Worm (Caenorhabditis elegans): ENCODE measurements around the gene F21C10.13.

The F21C10.13 gene

ce11 chrV:9079965-9080432, 42.1 kb upstream of the F21C10.13 start (continued):
- TF ChIP-seq jun-1 (tag; optimal IDR thresholded peaks at IDR 0.05) (no peak), efl-1 (optimal IDR thresholded peaks at IDR 0.05) (no peak), efl-1 (GFP tag; optimal IDR thresholded peaks at IDR 0.05 in 1 of 2) (peak in 1 of 2 experiments; percentile 89), nhr-20 (tag; optimal IDR thresholded peaks at IDR 0.05) (peak; percentile 33), sox-4 (tag; optimal IDR thresholded peaks at IDR 0.05) (no peak), mef-2 (tag; optimal IDR thresholded peaks at IDR 0.05) (no peak), zag-1 (tag; optimal IDR thresholded peaks at IDR 0.05) (no peak)

- TF ChIP-seq ama-1 (optimal IDR thresholded peaks at IDR 0.05) (no peak), efl-1 (optimal IDR thresholded peaks at IDR 0.05) (no peak), efl-1 (GFP tag; optimal IDR thresholded peaks at IDR 0.05 in 1 of 2) (no peak), rnt-1 (tag; optimal IDR thresholded peaks at IDR 0.05) (no peak), dpl-1 (GFP tag; optimal IDR thresholded peaks at IDR 0.05) (no peak), ceh-63 (GFP tag; optimal IDR thresholded peaks at IDR 0.05) (no peak), nhr-90 (tag; optimal IDR thresholded peaks at IDR 0.05; ENCODE audit: poor library complexity) (no peak), mdl-1 (tag; optimal IDR thresholded peaks at IDR 0.05) (peak in 1 of 2 experiments; percentile 7), nhr-11 (tag; optimal IDR thresholded peaks at IDR 0.05) (no peak), nhr-85 (tag) (no peak), nhr-28 (tag; optimal IDR thresholded peaks at IDR 0.05) (no peak), egl-13 (tag; optimal IDR thresholded peaks at IDR 0.05) (no peak), mep-1 (tag; optimal IDR thresholded peaks at IDR 0.05) (no peak), ceh-8 (GFP tag; optimal IDR thresholded peaks at IDR 0.05) (no peak), lin-35 (GFP tag; optimal IDR thresholded peaks at IDR 0.05) (no peak), fkh-10 (GFP tag; optimal IDR thresholded peaks at IDR 0.05) (no peak), sup-37 (GFP tag; optimal IDR thresholded peaks at IDR 0.05) (no peak), sox-4 (tag; optimal IDR thresholded peaks at IDR 0.05) (no peak), jun-1 (tag; optimal IDR thresholded peaks at IDR 0.05) (peak; percentile 16), lin-14 (GFP tag; optimal IDR thresholded peaks at IDR 0.05) (peak; percentile 24), elt-2 (tag; optimal IDR thresholded peaks at IDR 0.05) (peak; percentile 26), vab-15 (tag; optimal IDR thresholded peaks at IDR 0.05) (no peak)
Observed at ce11 chrV:9081410-9081809, 40.7 kb upstream of the F21C10.13 start.

ce11 chrV:9082350-9082749, 39.8 kb upstream of the F21C10.13 start:
- TF ChIP-seq blmp-1 (tag; optimal IDR thresholded peaks at IDR 0.05): peak; percentile 62
- no peak for TF ChIP-seq nhr-28 (tag; optimal IDR thresholded peaks at IDR 0.05)

ce11 chrV:9084252-9084651, 37.9 kb upstream of the F21C10.13 start:
- TF ChIP-seq elt-3 (tag; optimal IDR thresholded peaks at IDR 0.05) (peak in 2 of 6 experiments; percentile 9 to 12), skn-1 (tag; optimal IDR thresholded peaks at IDR 0.05) (no peak), mef-2 (tag; optimal IDR thresholded peaks at IDR 0.05) (no peak), unc-86 (tag; optimal IDR thresholded peaks at IDR 0.05) (no peak), C16A3.4 (tag; optimal IDR thresholded peaks at IDR 0.05) (no peak), nhr-19 (GFP tag; conservative IDR thresholded peaks at IDR 0.05) (0 out of 2 replicates have a peak, but pooled peaks have one; percentile 23), ceh-88 (GFP tag; IDR thresholded peaks at IDR 0.05) (no peak), nhr-237 (tag; optimal IDR thresholded peaks at IDR 0.05) (no peak), nhr-71 (tag; optimal IDR thresholded peaks at IDR 0.05) (peak; percentile 32), nhr-77 (tag; optimal IDR thresholded peaks at IDR 0.05) (no peak), sox-4 (tag; optimal IDR thresholded peaks at IDR 0.05) (no peak), blmp-1 (tag; optimal IDR thresholded peaks at IDR 0.05) (peak; percentile 47), hlh-17 (GFP tag; optimal IDR thresholded peaks at IDR 0.05; ENCODE audit: borderline replicate concordance) (no peak), nhr-85 (tag) (peak; percentile 80), tbx-2 (tag; optimal IDR thresholded peaks at IDR 0.05) (peak; percentile 27), lin-14 (GFP tag; optimal IDR thresholded peaks at IDR 0.05) (peak; percentile 40), vab-15 (tag; optimal IDR thresholded peaks at IDR 0.05) (no peak), lin-35 (GFP tag; optimal IDR thresholded peaks at IDR 0.05) (peak in 1 of 2 experiments; percentile 24), sup-37 (GFP tag; optimal IDR thresholded peaks at IDR 0.05) (no peak), nhr-20 (tag; optimal IDR thresholded peaks at IDR 0.05) (peak; percentile 39), grh-1 (GFP tag; IDR thresholded peaks at IDR 0.05) (peak; percentile 53), ceh-90 (tag; optimal IDR thresholded peaks at IDR 0.05) (no peak), nhr-11 (tag; optimal IDR thresholded peaks at IDR 0.05) (no peak)
